Worm (Caenorhabditis elegans) whole organism, midembryonic: ENCODE measurements around the gene nhl-1.

Source experiments
- cog-1 ChIP-seq: sonication (generic microtip); optimal IDR thresholded peaks from 2 replicates; lab custom pipeline; 2016; ENCODE audit warnings: missing genetic modification characterization, missing compliant biosample characterization
- flt-1 ChIP-seq: fragments of 200-800 bp; sonication (Bioruptor generic); IDR thresholded peaks from 2 replicates; pipeline ENCODE4 v1.3.6; 2022; ENCODE audit warnings: missing genetic modification characterization, missing compliant biosample characterization
- ztf-23 ChIP-seq: fragments of 200-800 bp; sonication (Bioruptor generic); IDR thresholded peaks from 2 replicates; pipeline ENCODE4 v1.3.6; 2022; ENCODE audit warnings: missing genetic modification reagents, missing genetic modification characterization, missing compliant biosample characterization

DNA sequence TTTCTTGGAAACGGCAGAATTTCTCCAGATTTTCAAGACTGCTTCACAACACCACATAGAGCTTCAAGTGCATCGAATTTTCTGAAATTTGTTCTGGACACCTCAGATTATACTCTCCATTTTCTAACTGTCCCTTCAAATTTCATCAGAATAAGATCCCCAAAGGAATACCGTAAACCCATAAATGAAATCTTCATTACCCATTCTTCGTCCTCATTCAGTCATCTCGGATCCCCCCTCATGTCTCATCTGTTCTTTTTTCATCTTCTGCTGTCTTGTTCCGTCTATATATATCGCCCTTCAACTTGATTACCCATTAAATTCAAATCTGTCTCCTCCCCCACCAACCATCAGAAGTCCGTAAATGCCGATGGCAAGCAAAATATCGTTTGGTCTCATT lies 39.6 kb downstream of the nhl-1 start:
- no peak for TF ChIP-seq ztf-23 (GFP tag; lab: Robert Waterston, UW)
- TF ChIP-seq flt-1 (GFP tag; lab: Robert Waterston, UW): peak; percentile 44; the same call in 1 of the 2 replicates
- no peak for TF ChIP-seq cog-1 (tag; lab: Kevin White, UChicago)
